Fruit fly (Drosophila melanogaster): Measurements from ENCODE around the gene Mical.

DNA sequence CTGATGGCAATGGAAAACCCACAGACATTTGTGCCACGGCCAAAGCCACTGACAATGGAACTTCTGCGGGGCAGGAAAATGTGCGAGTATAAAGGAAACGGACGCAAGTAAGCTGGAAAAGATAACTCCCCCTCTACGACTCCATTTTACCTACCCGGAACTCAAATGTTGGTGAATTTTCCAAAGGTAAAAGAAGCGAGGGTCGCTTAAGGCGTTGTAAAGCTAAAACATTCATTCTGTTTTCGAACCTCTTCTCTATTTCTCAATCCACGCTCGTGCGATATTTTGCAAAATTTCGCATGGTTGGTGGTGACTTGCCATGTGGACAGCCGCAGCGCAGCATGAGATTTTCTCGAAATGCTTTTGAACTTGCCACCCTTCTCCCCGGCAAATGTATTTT, 14.0 kb upstream of the Mical start:
- TF ChIP-seq psq (optimal IDR thresholded peaks at IDR 0.05) (no peak), CG8478 (optimal IDR thresholded peaks at IDR 0.05) (no peak), pan (optimal IDR thresholded peaks at IDR 0.05) (no peak), EcR (GFP tag; optimal IDR thresholded peaks at IDR 0.05) (no peak), Dll (optimal IDR thresholded peaks at IDR 0.05) (no peak)

Measured in whole organism.